Fruit fly (Drosophila melanogaster): Measurements from ENCODE around the gene Tmtc1.

The Tmtc1 gene

dm6 chr2L:2752460-2753411 lies 75.2 kb downstream of the Tmtc1 start, which contains the start of gene Pgk (continued):
- TF ChIP-seq CG2120 (GFP tag; optimal IDR thresholded peaks at IDR 0.05) (peak; percentile 61), CG2129 (GFP tag; IDR thresholded peaks at IDR 0.05; ENCODE audit: partially characterized antibody) (no peak), CG8281 (tag; optimal IDR thresholded peaks at IDR 0.05) (no peak), ash1 (GFP tag; optimal IDR thresholded peaks at IDR 0.05) (no peak), CG13894 (tag; optimal IDR thresholded peaks at IDR 0.05) (peak; percentile 92), CG34224 (GFP tag; IDR thresholded peaks at IDR 0.05; ENCODE audit: partially characterized antibody) (no peak), ro (GFP tag; IDR thresholded peaks at IDR 0.05) (no peak), CG4328 (GFP tag; optimal IDR thresholded peaks at IDR 0.05) (peak; percentile 70), CG33557 (GFP tag; optimal IDR thresholded peaks at IDR 0.05) (peak; percentile 75), CG10267 (tag; optimal IDR thresholded peaks at IDR 0.05) (peak; percentile 44), zen (tag; optimal IDR thresholded peaks at IDR 0.05) (no peak), CG11695 (GFP tag; IDR thresholded peaks at IDR 0.05) (no peak), Lim3 (GFP tag; IDR thresholded peaks at IDR 0.05) (no peak), lilli (GFP tag; optimal IDR thresholded peaks at IDR 0.05) (peak; percentile 73), B-H2 (GFP tag; optimal IDR thresholded peaks at IDR 0.05) (peak; percentile 18), CG10462 (GFP tag; optimal IDR thresholded peaks at IDR 0.05) (no peak), CG10274 (GFP tag; optimal IDR thresholded peaks at IDR 0.05) (no peak), CG4617 (GFP tag; optimal IDR thresholded peaks at IDR 0.05; ENCODE audit: borderline replicate concordance) (no peak), CG10543 (GFP tag; optimal IDR thresholded peaks at IDR 0.05) (peak; percentile 81), klu (GFP tag; IDR thresholded peaks at IDR 0.05) (no peak), tio (GFP tag; optimal IDR thresholded peaks at IDR 0.05) (no peak), usp (GFP tag; optimal IDR thresholded peaks at IDR 0.05) (no peak), ci (GFP tag; IDR thresholded peaks at IDR 0.05) (no peak), z (GFP tag; IDR thresholded peaks at IDR 0.05) (no peak), ara (GFP tag; IDR thresholded peaks at IDR 0.05) (no peak), vvl (GFP tag; IDR thresholded peaks at IDR 0.05) (no peak), CG8924 (tag; optimal IDR thresholded peaks at IDR 0.05) (peak; percentile 61), CG12744 (GFP tag; optimal IDR thresholded peaks at IDR 0.05) (no peak), Spps (tag; optimal IDR thresholded peaks at IDR 0.05) (peak; percentile 25), CG4360 (GFP tag; IDR thresholded peaks at IDR 0.05) (no peak), CG18619 (GFP tag; optimal IDR thresholded peaks at IDR 0.05) (peak; percentile 12), eyg (GFP tag; optimal IDR thresholded peaks at IDR 0.05) (peak; percentile 28), CG32767 (GFP tag; IDR thresholded peaks at IDR 0.05) (no peak), ato (GFP tag; IDR thresholded peaks at IDR 0.05; ENCODE audit: partially characterized antibody) (no peak), toy (GFP tag; IDR thresholded peaks at IDR 0.05) (no peak), hkb (optimal IDR thresholded peaks at IDR 0.05) (peak; percentile 54), hkb (GFP tag; IDR thresholded peaks at IDR 0.05) (no peak), CG10654 (GFP tag; optimal IDR thresholded peaks at IDR 0.05) (peak; percentile 2), CG15269 (tag; optimal IDR thresholded peaks at IDR 0.05) (peak; percentile 56), run (tag; optimal IDR thresholded peaks at IDR 0.05) (peak; percentile 75), CG16779 (GFP tag; IDR thresholded peaks at IDR 0.05) (no peak), caup (GFP tag; optimal IDR thresholded peaks at IDR 0.05; ENCODE audit: severe bottlenecking) (peak; percentile 51), luna (GFP tag; optimal IDR thresholded peaks at IDR 0.05) (no peak), Antp (GFP tag; optimal IDR thresholded peaks at IDR 0.05) (peak; percentile 53), so (GFP tag; IDR thresholded peaks at IDR 0.05) (no peak), CTCF (GFP tag; optimal IDR thresholded peaks at IDR 0.05) (peak; percentile 44), kay (GFP tag; optimal IDR thresholded peaks at IDR 0.05) (no peak), Sox100B (GFP tag; optimal IDR thresholded peaks at IDR 0.05) (peak; percentile 75), grau (tag; optimal IDR thresholded peaks at IDR 0.05) (peak; percentile 42), CG6765 (GFP tag; optimal IDR thresholded peaks at IDR 0.05) (peak; percentile 78)
